Fruit fly (Drosophila melanogaster) whole organism, embryonic: ENCODE data around the gene CG3091.

ENCODE experiments used
- CG10321 ChIP-seq: fragments of 200-800 bp; sonication (Bioruptor generic); IDR thresholded peaks from 2 replicates; pipeline ENCODE4 v1.3.6; 2022; ENCODE audit warnings: missing biosample characterization, missing genetic modification characterization
- CG11093 ChIP-seq: fragments of 200-800 bp; sonication (Bioruptor generic); IDR thresholded peaks from 3 replicates; pipeline ENCODE4 v1.3.6; 2022; ENCODE audit warnings: missing biosample characterization, missing genetic modification characterization
- CG11247 ChIP-seq: fragments of 200-800 bp; sonication (Bioruptor generic); IDR thresholded peaks from 2 replicates; pipeline ENCODE4 v1.3.6; 2022; ENCODE audit warnings: missing biosample characterization, missing genetic modification characterization
- CG11695 ChIP-seq: fragments of 200-800 bp; sonication (Bioruptor generic); IDR thresholded peaks from 3 replicates; pipeline ENCODE4 v1.3.6; 2022; ENCODE audit warnings: missing biosample characterization, missing genetic modification characterization
- CG12219 ChIP-seq: fragments of 200-800 bp; sonication (Bioruptor generic); optimal IDR thresholded peaks from 3 replicates; lab custom pipeline; 2018; ENCODE audit warnings: missing biosample characterization, mild to moderate bottlenecking, missing genetic modification characterization
- CG12299 ChIP-seq: fragments of 200-800 bp; sonication (Bioruptor generic); optimal IDR thresholded peaks from 2 replicates; lab custom pipeline; 2018; ENCODE audit warnings: missing biosample characterization, mild to moderate bottlenecking, missing genetic modification characterization
- CG12942 ChIP-seq: fragments of 200-800 bp; sonication (Bioruptor generic); optimal IDR thresholded peaks from 3 replicates; lab custom pipeline; 2016; ENCODE audit warnings: missing biosample characterization, missing genetic modification characterization
- CG13775 ChIP-seq: fragments of 200-800 bp; sonication (Bioruptor generic); optimal IDR thresholded peaks from 3 replicates; lab custom pipeline; 2017; ENCODE audit warnings: missing biosample characterization, mild to moderate bottlenecking, missing genetic modification characterization
- CG17912 ChIP-seq: fragments of 200-800 bp; sonication (Bioruptor generic); optimal IDR thresholded peaks from 2 replicates; lab custom pipeline; 2018; ENCODE audit warnings: missing biosample characterization, mild to moderate bottlenecking, missing genetic modification characterization
- CG1832 ChIP-seq: fragments of 200-800 bp; sonication (Bioruptor generic); optimal IDR thresholded peaks from 2 replicates; lab custom pipeline; 2017; ENCODE audit warnings: missing biosample characterization, mild to moderate bottlenecking, missing genetic modification characterization, inconsistent platforms
- CG18476 ChIP-seq: fragments of 200-800 bp; sonication (Bioruptor generic); optimal IDR thresholded peaks from 2 replicates; lab custom pipeline; 2016; ENCODE audit warnings: missing biosample characterization, mild to moderate bottlenecking, missing genetic modification characterization
- CG2199 ChIP-seq: fragments of 200-800 bp; sonication (Bioruptor generic); IDR thresholded peaks from 3 replicates; pipeline ENCODE4 v1.3.6; 2022; ENCODE audit warnings: missing biosample characterization, missing genetic modification characterization
- CG2202 ChIP-seq: fragments of 200-800 bp; sonication (Bioruptor generic); optimal IDR thresholded peaks from 2 replicates; lab custom pipeline; 2018; ENCODE audit warnings: missing biosample characterization, mild to moderate bottlenecking, missing genetic modification characterization
- CG2875 ChIP-seq: fragments of 200-800 bp; sonication (Bioruptor generic); optimal IDR thresholded peaks from 2 replicates; lab custom pipeline; 2017; ENCODE audit warnings: missing biosample characterization, mild to moderate bottlenecking, missing genetic modification characterization, missing genetic modification reagents
- CG3281 ChIP-seq: fragments of 200-800 bp; sonication (Bioruptor generic); optimal IDR thresholded peaks from 3 replicates; lab custom pipeline; 2017; ENCODE audit warnings: missing biosample characterization, mild to moderate bottlenecking, missing genetic modification characterization
- CG4854 ChIP-seq: fragments of 200-800 bp; sonication (Bioruptor generic); optimal IDR thresholded peaks from 2 replicates; lab custom pipeline; 2016; ENCODE audit warnings: missing biosample characterization, missing genetic modification characterization, inconsistent platforms
- CG6175 ChIP-seq: fragments of 200-800 bp; sonication (Bioruptor generic); IDR thresholded peaks from 3 replicates; pipeline ENCODE4 v1.3.6; 2022; ENCODE audit warnings: missing biosample characterization, missing genetic modification characterization
- CG7372 ChIP-seq: fragments of 200-800 bp; sonication (Bioruptor generic); IDR thresholded peaks from 2 replicates; pipeline ENCODE4 v1.3.6; 2022; ENCODE audit warnings: missing biosample characterization, missing genetic modification characterization
- CG9817 ChIP-seq: fragments of 200-800 bp; sonication (Bioruptor generic); optimal IDR thresholded peaks from 2 replicates; lab custom pipeline; 2018; ENCODE audit warnings: missing biosample characterization, mild to moderate bottlenecking, missing genetic modification characterization, moderate library complexity
- CkIIα-i1 ChIP-seq: fragments of 200-800 bp; sonication (Bioruptor generic); IDR thresholded peaks from 2 replicates; pipeline ENCODE4 v1.3.6; 2022; ENCODE audit warnings: missing biosample characterization, missing genetic modification characterization
- D19A ChIP-seq: fragments of 200-800 bp; optimal IDR thresholded peaks from 3 replicates; lab custom pipeline; 2019; ENCODE audit warnings: missing biosample characterization, mild to moderate bottlenecking, missing genetic modification characterization, moderate library complexity
- E2f1 ChIP-seq: fragments of 200-800 bp; sonication (Bioruptor generic); IDR thresholded peaks from 2 replicates; pipeline ENCODE4 v1.3.6; 2022; ENCODE audit warnings: missing biosample characterization, missing genetic modification characterization
- Fer2 ChIP-seq: fragments of 200-800 bp; sonication (Bioruptor generic); optimal IDR thresholded peaks from 2 replicates; lab custom pipeline; 2018; ENCODE audit warnings: missing biosample characterization, mild to moderate bottlenecking, missing genetic modification characterization, moderate library complexity
- Fer3 ChIP-seq: fragments of 200-800 bp; sonication (Bioruptor generic); optimal IDR thresholded peaks from 2 replicates; lab custom pipeline; 2018; ENCODE audit warnings: missing biosample characterization, mild to moderate bottlenecking, missing genetic modification characterization, moderate library complexity
- HLH4C ChIP-seq: fragments of 200-800 bp; sonication (Bioruptor generic); IDR thresholded peaks from 3 replicates; pipeline ENCODE4 v1.3.6; 2022; ENCODE audit warnings: missing biosample characterization, missing genetic modification characterization; ENCODE audit not compliant: partially characterized antibody
- Hr3 ChIP-seq: fragments of 200-800 bp; sonication (Bioruptor generic); optimal IDR thresholded peaks from 3 replicates; lab custom pipeline; 2016; ENCODE audit warnings: missing biosample characterization, missing genetic modification characterization
- MESR4 ChIP-seq: fragments of 200-800 bp; sonication (Bioruptor generic); optimal IDR thresholded peaks from 2 replicates; lab custom pipeline; 2018; ENCODE audit warnings: missing biosample characterization, mild to moderate bottlenecking, missing genetic modification characterization, moderate library complexity
- Mrtf ChIP-seq: fragments of 200-800 bp; sonication (Bioruptor generic); IDR thresholded peaks from 3 replicates; pipeline ENCODE4 v1.3.6; 2022; ENCODE audit warnings: missing biosample characterization, missing genetic modification characterization
- Nf-YA ChIP-seq: fragments of 200-800 bp; sonication (Bioruptor generic); IDR thresholded peaks from 2 replicates; pipeline ENCODE4 v1.3.6; 2022; ENCODE audit warnings: missing biosample characterization, missing genetic modification characterization
- TFAM ChIP-seq: fragments of 200-800 bp; sonication (Bioruptor generic); optimal IDR thresholded peaks from 2 replicates; lab custom pipeline; 2017; ENCODE audit warnings: missing biosample characterization, missing genetic modification characterization, inconsistent platforms
- ac ChIP-seq: fragments of 200-800 bp; sonication (Bioruptor generic); optimal IDR thresholded peaks from 3 replicates; lab custom pipeline; 2017; ENCODE audit warnings: missing biosample characterization, mild to moderate bottlenecking, missing genetic modification characterization
- al ChIP-seq: fragments of 200-800 bp; sonication (Bioruptor generic); IDR thresholded peaks from 2 replicates; pipeline ENCODE4 v1.3.6; 2022; ENCODE audit warnings: missing biosample characterization, missing genetic modification characterization
- aop ChIP-seq: fragments of 200-800 bp; sonication (Bioruptor generic); IDR thresholded peaks from 2 replicates; pipeline ENCODE4 v1.3.6; 2022; ENCODE audit warnings: missing biosample characterization, missing genetic modification characterization
- caup ChIP-seq: fragments of 200-800 bp; sonication (Bioruptor generic); optimal IDR thresholded peaks from 3 replicates; lab custom pipeline; 2017; ENCODE audit warnings: missing biosample characterization, mild to moderate bottlenecking, missing genetic modification characterization, moderate library complexity; ENCODE audit not compliant: severe bottlenecking
- chm ChIP-seq: fragments of 200-800 bp; sonication (Bioruptor generic); IDR thresholded peaks from 2 replicates; pipeline ENCODE4 v1.3.6; 2022; ENCODE audit warnings: missing biosample characterization, missing genetic modification characterization
- crp ChIP-seq, 2 experiments: fragments of 200-800 bp; sonication (Bioruptor generic); optimal IDR thresholded peaks; 2 replicates in 1 of 2; 3 replicates in 1 of 2; lab custom pipeline; 2017; ENCODE audit warnings: missing biosample characterization in 2 of 2, missing genetic modification characterization in 2 of 2, mild to moderate bottlenecking in 1 of 2, moderate library complexity in 1 of 2
- cwo ChIP-seq: fragments of 200-800 bp; sonication (Bioruptor generic); optimal IDR thresholded peaks from 3 replicates; lab custom pipeline; 2017; ENCODE audit warnings: missing biosample characterization, missing genetic modification characterization, mild to moderate bottlenecking, moderate library complexity, missing genetic modification reagents
- dati ChIP-seq: fragments of 200-800 bp; sonication (Bioruptor generic); IDR thresholded peaks from 2 replicates; pipeline ENCODE4 v1.3.6; 2022; ENCODE audit warnings: missing biosample characterization, missing genetic modification characterization
- emc ChIP-seq: fragments of 200-800 bp; sonication (Bioruptor generic); optimal IDR thresholded peaks from 2 replicates; lab custom pipeline; 2016; ENCODE audit warnings: missing biosample characterization, missing genetic modification characterization
- gem ChIP-seq: fragments of 200-800 bp; sonication (Bioruptor generic); optimal IDR thresholded peaks from 2 replicates; lab custom pipeline; 2019; ENCODE audit warnings: missing biosample characterization, mild to moderate bottlenecking, missing genetic modification characterization, moderate library complexity
- lilli ChIP-seq: fragments of 200-800 bp; sonication (Bioruptor generic); optimal IDR thresholded peaks from 3 replicates; lab custom pipeline; 2016; ENCODE audit warnings: missing biosample characterization, missing genetic modification characterization
- oc ChIP-seq: fragments of 200-800 bp; sonication (Bioruptor generic); optimal IDR thresholded peaks from 2 replicates; lab custom pipeline; 2018; ENCODE audit warnings: missing biosample characterization, mild to moderate bottlenecking, missing genetic modification characterization, moderate library complexity
- repo ChIP-seq: fragments of 200-800 bp; sonication (Bioruptor generic); optimal IDR thresholded peaks from 2 replicates; lab custom pipeline; 2016; ENCODE audit warnings: missing biosample characterization, missing genetic modification characterization
- sisA ChIP-seq: fragments of 200-800 bp; sonication (Bioruptor generic); IDR thresholded peaks from 2 replicates; pipeline ENCODE4 v1.3.6; 2022; ENCODE audit warnings: missing biosample characterization, missing genetic modification characterization
- sqz ChIP-seq: fragments of 200-800 bp; sonication (Bioruptor generic); optimal IDR thresholded peaks from 3 replicates; lab custom pipeline; 2018; ENCODE audit warnings: missing biosample characterization, mild to moderate bottlenecking, missing genetic modification characterization
- sug ChIP-seq: fragments of 200-800 bp; optimal IDR thresholded peaks from 2 replicates; lab custom pipeline; 2019; ENCODE audit warnings: missing biosample characterization, mild to moderate bottlenecking, missing genetic modification characterization, moderate library complexity
- tap ChIP-seq: fragments of 200-800 bp; optimal IDR thresholded peaks from 3 replicates; lab custom pipeline; 2019; ENCODE audit warnings: missing biosample characterization, mild to moderate bottlenecking, missing genetic modification characterization, moderate library complexity
- twi ChIP-seq: fragments of 200-800 bp; optimal IDR thresholded peaks from 2 replicates; lab custom pipeline; 2019; ENCODE audit warnings: missing biosample characterization, mild to moderate bottlenecking, missing genetic modification characterization, moderate library complexity
- wek ChIP-seq: fragments of 200-800 bp; sonication (Bioruptor generic); optimal IDR thresholded peaks from 3 replicates; lab custom pipeline; 2018; ENCODE audit warnings: missing biosample characterization, mild to moderate bottlenecking, missing genetic modification characterization, moderate library complexity

CG3091 gene

DNA sequence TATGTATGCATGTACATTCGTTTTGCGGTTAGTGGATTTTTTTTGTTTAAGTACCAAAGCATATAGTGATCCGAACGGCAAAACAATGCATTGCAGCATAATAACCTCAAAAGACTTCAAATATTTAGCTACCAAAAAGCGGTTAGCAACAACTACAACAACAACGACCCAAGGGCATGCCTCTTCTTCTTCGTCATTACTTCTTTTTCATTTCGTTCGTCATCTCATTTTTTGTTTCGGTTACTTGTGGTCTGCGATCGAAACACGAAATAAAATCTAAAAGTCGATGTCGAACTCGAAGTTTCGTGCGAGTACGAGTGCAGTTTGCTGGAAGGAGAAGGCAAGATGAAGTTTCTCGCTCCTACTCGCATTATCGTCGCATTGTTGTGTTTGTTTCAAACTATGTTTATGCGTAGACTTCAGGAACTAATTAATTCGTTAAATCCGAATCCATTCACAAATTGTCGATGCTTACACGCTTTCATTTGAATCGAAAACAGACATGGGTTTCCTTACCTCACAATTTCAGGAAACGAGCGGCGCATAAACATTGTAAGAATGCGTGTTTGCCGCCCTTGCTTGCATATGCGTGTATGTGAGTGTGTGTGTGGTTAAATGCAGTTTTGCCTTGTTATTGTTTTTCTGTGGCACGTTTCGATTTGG, 44.8 kb upstream of the CG3091 start (continued):
- peak; percentile 66 for TF ChIP-seq Nf-YA (GFP tag; lab: Robert Waterston, UW)
- TF ChIP-seq HLH4C (GFP tag; lab: Robert Waterston, UW), result no peak
- TF ChIP-seq CG2202 (tag; lab: Kevin White, UChicago), result peak; percentile 87
- TF ChIP-seq cwo (GFP tag; lab: Kevin White, UChicago), result peak; percentile 40
- TF ChIP-seq CG4854 (GFP tag; lab: Kevin White, UChicago), result peak; percentile 38
- TF ChIP-seq CG17912 (GFP tag; lab: Kevin White, UChicago), result no peak
- TF ChIP-seq D19A, result peak; percentile 81
- TF ChIP-seq twi (tag; lab: Kevin White, UChicago), result peak; percentile 78
- TF ChIP-seq al, result no peak
- TF ChIP-seq oc (tag; lab: Kevin White, UChicago), result peak; percentile 89
- 0 out of 2 replicates have a peak, but pooled peaks have one; percentile 24 for TF ChIP-seq CG10321 (GFP tag; lab: Robert Waterston, UW)
- peak; percentile 27 for TF ChIP-seq caup (GFP tag; lab: Kevin White, UChicago)
- TF ChIP-seq CG7372 (GFP tag; lab: Robert Waterston, UW), result peak; percentile 47; the same call in 1 of the 2 replicates
- peak; percentile 49; the same call in 1 of the 3 replicates for TF ChIP-seq CG11093
- peak; percentile 44; the same call in 1 of the 2 replicates for TF ChIP-seq CG11247 (GFP tag; lab: Robert Waterston, UW)
- peak; percentile 84 for TF ChIP-seq tap (tag; lab: Kevin White, UChicago)
- TF ChIP-seq CG11695, result peak; percentile 82
- peak; percentile 52 for TF ChIP-seq sqz (GFP tag; lab: Kevin White, UChicago)
- TF ChIP-seq crp (GFP tag; optimal IDR thresholded peaks at IDR 0.05; lab: Kevin White, UChicago), result peak in 1 of 2 experiments; percentile 26
- no peak for TF ChIP-seq CkIIα-i1 (GFP tag; lab: Robert Waterston, UW)
- peak; percentile 70 for TF ChIP-seq CG13775 (GFP tag; lab: Kevin White, UChicago)
- TF ChIP-seq repo (GFP tag; lab: Kevin White, UChicago), result peak; percentile 65
- no peak for TF ChIP-seq Fer2 (tag; lab: Kevin White, UChicago)
- TF ChIP-seq CG2199 (GFP tag; lab: Robert Waterston, UW), result peak; percentile 93
- TF ChIP-seq aop (GFP tag; lab: Robert Waterston, UW), result 0 out of 2 replicates have a peak, but pooled peaks have one; percentile 50
- peak; percentile 55 for TF ChIP-seq CG18476 (GFP tag; lab: Kevin White, UChicago)
- peak; percentile 75 for TF ChIP-seq lilli (GFP tag; lab: Kevin White, UChicago)
- peak; percentile 6 for TF ChIP-seq CG3281 (GFP tag; lab: Kevin White, UChicago)
- peak; percentile 10 for TF ChIP-seq emc (GFP tag; lab: Kevin White, UChicago)
- peak; percentile 25 for TF ChIP-seq MESR4 (GFP tag; lab: Kevin White, UChicago)
- TF ChIP-seq sisA (GFP tag; lab: Robert Waterston, UW), result peak; percentile 67
- TF ChIP-seq wek (GFP tag; lab: Kevin White, UChicago), result peak; percentile 73
- TF ChIP-seq dati (GFP tag; lab: Robert Waterston, UW), result peak; percentile 47; the same call in 1 of the 2 replicates
- TF ChIP-seq CG12299 (tag; lab: Kevin White, UChicago), result peak; percentile 44
- peak; percentile 60; the same call in 2 of the 3 replicates for TF ChIP-seq Mrtf (GFP tag; lab: Robert Waterston, UW)
- TF ChIP-seq sug (tag; lab: Kevin White, UChicago), result no peak
- peak; percentile 72 for TF ChIP-seq E2f1
- TF ChIP-seq CG12219, result peak; percentile 87
- peak; percentile 97 for TF ChIP-seq chm (GFP tag; lab: Robert Waterston, UW)
- TF ChIP-seq ac, result peak; percentile 67
- TF ChIP-seq CG6175 (GFP tag; lab: Robert Waterston, UW), result no peak
- peak; percentile 19 for TF ChIP-seq CG9817 (tag; lab: Kevin White, UChicago)
- peak; percentile 71 for TF ChIP-seq CG12942 (GFP tag; lab: Kevin White, UChicago)
- peak; percentile 58 for TF ChIP-seq TFAM
- peak; percentile 77 for TF ChIP-seq CG2875 (GFP tag; lab: Kevin White, UChicago)
- TF ChIP-seq Fer3 (tag; lab: Kevin White, UChicago), result peak; percentile 65
- TF ChIP-seq CG1832 (GFP tag; lab: Kevin White, UChicago), result no peak
- TF ChIP-seq gem (tag; lab: Kevin White, UChicago), result peak; percentile 89
- peak; percentile 57 for TF ChIP-seq Hr3
